Worm (Caenorhabditis elegans) whole organism, young adult: ENCODE data around the gene scl-11.

Experiments
- B0019.2 ChIP-seq: fragments of 200-800 bp; sonication (Bioruptor generic); conservative IDR thresholded peaks from 2 replicates; pipeline ENCODE4 v1.3.6; 2022; ENCODE audit warnings: missing genetic modification reagents, missing genetic modification characterization, missing compliant biosample characterization
- B0336.3 ChIP-seq: fragments of 200-800 bp; sonication (Bioruptor generic); IDR thresholded peaks from 2 replicates; pipeline ENCODE4 v1.3.6; 2022; ENCODE audit warnings: missing genetic modification characterization, missing compliant biosample characterization
- D2030.7 ChIP-seq: fragments of 200-800 bp; sonication (Bioruptor generic); IDR thresholded peaks from 2 replicates; pipeline ENCODE4 v1.3.6; 2022; ENCODE audit warnings: missing genetic modification reagents, missing genetic modification characterization, missing compliant biosample characterization
- F49E8.2 ChIP-seq: sonication (generic microtip); optimal IDR thresholded peaks from 3 replicates; lab custom pipeline; 2017; ENCODE audit warnings: missing genetic modification characterization, mild to moderate bottlenecking, missing compliant biosample characterization, antibody characterized with exemption, moderate library complexity; ENCODE audit not compliant: insufficient read depth
- Y53F4B.3 ChIP-seq: fragments of 200-800 bp; sonication (Bioruptor generic); IDR thresholded peaks from 2 replicates; pipeline ENCODE4 v1.3.6; 2022; ENCODE audit warnings: missing genetic modification reagents, missing genetic modification characterization, missing compliant biosample characterization
- Y53G8AR.9 ChIP-seq: fragments of 200-800 bp; sonication (Bioruptor generic); conservative IDR thresholded peaks from 2 replicates; pipeline ENCODE4 v1.3.6; 2022; ENCODE audit warnings: missing genetic modification reagents, missing genetic modification characterization, missing compliant biosample characterization
- Y56A3A.18 ChIP-seq: fragments of 200-800 bp; sonication (Bioruptor generic); IDR thresholded peaks from 2 replicates; pipeline ENCODE4 v1.3.6; 2022; ENCODE audit warnings: missing genetic modification reagents, missing genetic modification characterization, missing compliant biosample characterization
- Y67H2A.10 ChIP-seq: fragments of 200-800 bp; sonication (Bioruptor generic); conservative IDR thresholded peaks from 2 replicates; pipeline ENCODE4 v1.3.6; 2022; ENCODE audit warnings: missing genetic modification reagents, missing genetic modification characterization, missing compliant biosample characterization
- aptf-2 ChIP-seq: fragments of 200-800 bp; sonication (Bioruptor generic); conservative IDR thresholded peaks from 2 replicates; pipeline ENCODE4 v1.3.6; 2022; ENCODE audit warnings: missing genetic modification reagents, missing genetic modification characterization, missing compliant biosample characterization
- atf-7 ChIP-seq: sonication (generic microtip); optimal IDR thresholded peaks from 2 replicates; lab custom pipeline; 2017; ENCODE audit warnings: mild to moderate bottlenecking, missing genetic modification characterization, missing compliant biosample characterization
- cebp-1 ChIP-seq, 2 experiments: fragments of 200-800 bp in 1 of 2; sonication (Bioruptor generic) in 1 of 2; sonication (generic microtip) in 1 of 2; IDR thresholded peaks in 1 of 2; optimal IDR thresholded peaks in 1 of 2; 2 replicates each; pipeline versions ENCODE4 v1.3.6 to Lab custom; 2017 to 2022; ENCODE audit warnings: missing compliant biosample characterization in 2 of 2, missing genetic modification characterization in 2 of 2, mild to moderate bottlenecking in 1 of 2, missing genetic modification reagents in 1 of 2, moderate library complexity in 1 of 2
- ceh-79 ChIP-seq: sonication (generic microtip); optimal IDR thresholded peaks from 2 replicates; lab custom pipeline; 2017; ENCODE audit warnings: mild to moderate bottlenecking, missing genetic modification characterization, missing compliant biosample characterization
- dox-1 ChIP-seq: fragments of 200-800 bp; sonication (Bioruptor generic); IDR thresholded peaks from 2 replicates; pipeline ENCODE4 v1.3.6; 2022; ENCODE audit warnings: missing genetic modification reagents, missing genetic modification characterization, missing compliant biosample characterization
- dpff-1 ChIP-seq: sonication (generic microtip); optimal IDR thresholded peaks from 2 replicates; lab custom pipeline; 2017; ENCODE audit warnings: mild to moderate bottlenecking, missing genetic modification characterization, missing compliant biosample characterization
- efl-1 ChIP-seq: fragments of 150-350 bp; optimal IDR thresholded peaks from 2 replicates; lab custom pipeline; 2014; ENCODE audit warnings: missing biosample characterization, missing genetic modification reagents, missing genetic modification characterization
- egl-44 ChIP-seq: fragments of 200-800 bp; sonication (Bioruptor generic); IDR thresholded peaks from 2 replicates; pipeline ENCODE4 v1.3.6; 2022; ENCODE audit warnings: missing genetic modification reagents, missing genetic modification characterization, missing compliant biosample characterization
- egrh-3 ChIP-seq: fragments of 200-800 bp; sonication (Bioruptor generic); IDR thresholded peaks from 2 replicates; pipeline ENCODE4 v1.3.6; 2022; ENCODE audit warnings: missing genetic modification reagents, missing genetic modification characterization, missing compliant biosample characterization
- hsf-1 ChIP-seq: fragments of 200-800 bp; sonication (Bioruptor generic); IDR thresholded peaks from 2 replicates; pipeline ENCODE4 v1.3.6; 2022; ENCODE audit warnings: missing genetic modification reagents, missing genetic modification characterization, missing compliant biosample characterization
- let-607 ChIP-seq, 2 experiments: fragments of 200-800 bp in 1 of 2; sonication (Bioruptor generic) in 1 of 2; sonication (generic microtip) in 1 of 2; optimal IDR thresholded peaks; 2 replicates each; lab custom pipeline; 2016 to 2018; ENCODE audit warnings: mild to moderate bottlenecking in 2 of 2, missing compliant biosample characterization in 2 of 2, missing genetic modification characterization in 2 of 2, moderate library complexity in 2 of 2, missing genotype in 1 of 2
- lin-26 ChIP-seq: fragments of 200-800 bp; sonication (Bioruptor generic); IDR thresholded peaks from 2 replicates; pipeline ENCODE4 v1.3.6; 2022; ENCODE audit warnings: missing genetic modification reagents, missing genetic modification characterization, missing compliant biosample characterization
- lin-54 ChIP-seq: fragments of 200-800 bp; sonication (Bioruptor generic); optimal IDR thresholded peaks from 2 replicates; lab custom pipeline; 2018; ENCODE audit warnings: mild to moderate bottlenecking, missing genetic modification characterization, missing compliant biosample characterization
- lir-1 ChIP-seq: fragments of 200-800 bp; sonication (Bioruptor generic); conservative IDR thresholded peaks from 2 replicates; pipeline ENCODE4 v1.3.6; 2022; ENCODE audit warnings: missing genetic modification reagents, missing genetic modification characterization, missing compliant biosample characterization
- lsl-1 ChIP-seq: fragments of 200-800 bp; sonication (Bioruptor generic); optimal IDR thresholded peaks from 2 replicates; lab custom pipeline; 2018; ENCODE audit warnings: mild to moderate bottlenecking, missing genetic modification characterization, moderate library complexity, missing compliant biosample characterization
- lsy-27 ChIP-seq: sonication (generic microtip); optimal IDR thresholded peaks from 2 replicates; lab custom pipeline; 2017; ENCODE audit warnings: missing genetic modification characterization, mild to moderate bottlenecking, missing compliant biosample characterization, antibody characterized with exemption, missing genotype, borderline replicate concordance; ENCODE audit not compliant: insufficient read depth
- madf-10 ChIP-seq: sonication (generic microtip); optimal IDR thresholded peaks from 2 replicates; lab custom pipeline; 2016; ENCODE audit warnings: mild to moderate bottlenecking, missing genetic modification characterization, missing compliant biosample characterization
- madf-6 ChIP-seq: fragments of 200-800 bp; sonication (Bioruptor generic); IDR thresholded peaks from 2 replicates; pipeline ENCODE4 v1.3.6; 2022; ENCODE audit warnings: missing genetic modification reagents, missing genetic modification characterization, missing compliant biosample characterization
- mcd-1 ChIP-seq: fragments of 200-800 bp; sonication (Bioruptor generic); IDR thresholded peaks from 2 replicates; pipeline ENCODE4 v1.3.6; 2022; ENCODE audit warnings: missing genetic modification reagents, missing genetic modification characterization, missing compliant biosample characterization
- mel-28 ChIP-seq: sonication (generic microtip); optimal IDR thresholded peaks from 2 replicates; lab custom pipeline; 2016; ENCODE audit warnings: borderline replicate concordance, mild to moderate bottlenecking, missing genetic modification characterization, missing compliant biosample characterization
- nfyb-1 ChIP-seq: fragments of 200-800 bp; sonication (Bioruptor generic); IDR thresholded peaks from 2 replicates; pipeline ENCODE4 v1.3.6; 2022; ENCODE audit warnings: missing genetic modification reagents, missing genetic modification characterization, missing compliant biosample characterization
- nhr-179 ChIP-seq: sonication (generic microtip); optimal IDR thresholded peaks from 2 replicates; lab custom pipeline; 2016; ENCODE audit warnings: mild to moderate bottlenecking, missing genetic modification characterization, missing compliant biosample characterization
- pbrm-1 ChIP-seq: fragments of 200-800 bp; sonication (Bioruptor generic); IDR thresholded peaks from 2 replicates; pipeline ENCODE4 v1.3.6; 2022; ENCODE audit warnings: missing genetic modification reagents, missing genetic modification characterization, missing compliant biosample characterization
- rcor-1 ChIP-seq: fragments of 200-800 bp; sonication (Bioruptor generic); IDR thresholded peaks from 2 replicates; pipeline ENCODE4 v1.3.6; 2022; ENCODE audit warnings: missing genetic modification reagents, missing genetic modification characterization, missing compliant biosample characterization
- sdz-38 ChIP-seq: sonication (generic microtip); optimal IDR thresholded peaks from 2 replicates; lab custom pipeline; 2016; ENCODE audit warnings: missing genotype, missing genetic modification characterization, missing compliant biosample characterization
- snpc-3.4 ChIP-seq: sonication (generic microtip); optimal IDR thresholded peaks from 2 replicates; lab custom pipeline; 2017; ENCODE audit warnings: missing genetic modification characterization, mild to moderate bottlenecking, missing compliant biosample characterization, antibody characterized with exemption, moderate library complexity, missing genotype, missing genetic modification reagents
- snpc-4 ChIP-seq, 5 experiments: fragments of 150-350 bp in 1 of 5; sonication (generic microtip) in 4 of 5; optimal IDR thresholded peaks; 2 replicates each; lab custom pipeline; 2014 to 2018; ENCODE audit warnings: missing genetic modification characterization in 5 of 5, missing biosample characterization in 3 of 5, antibody characterized with exemption in 2 of 5, mild to moderate bottlenecking in 2 of 5, missing compliant biosample characterization in 2 of 5, missing genotype in 2 of 5, moderate library complexity in 2 of 5, missing genetic modification reagents in 1 of 5
- tbx-9 ChIP-seq: sonication (generic microtip); optimal IDR thresholded peaks from 2 replicates; lab custom pipeline; 2016; ENCODE audit warnings: borderline replicate concordance, missing genetic modification characterization, inconsistent platforms, missing compliant biosample characterization
- tlf-1 ChIP-seq: fragments of 200-800 bp; sonication (Bioruptor generic); optimal IDR thresholded peaks from 2 replicates; lab custom pipeline; 2018; ENCODE audit warnings: mild to moderate bottlenecking, missing genetic modification characterization, missing compliant biosample characterization
- xnd-1 ChIP-seq: sonication (generic microtip); optimal IDR thresholded peaks from 2 replicates; lab custom pipeline; 2016; ENCODE audit warnings: missing genotype, missing genetic modification reagents, missing genetic modification characterization, missing compliant biosample characterization
- zfh-2 ChIP-seq: fragments of 200-800 bp; sonication (Bioruptor generic); conservative IDR thresholded peaks from 2 replicates; pipeline ENCODE4 v1.3.6; 2022; ENCODE audit warnings: missing genetic modification reagents, missing genetic modification characterization, missing compliant biosample characterization

The scl-11 gene

ce11 chrIV:13026762-13027161, 24.4 kb upstream of the scl-11 start (continued):
- TF ChIP-seq lir-1: no peak
- TF ChIP-seq aptf-2 (GFP tag; lab: Robert Waterston, UW): no peak
- peak; percentile 61; the same call in 1 of the 2 replicates for TF ChIP-seq dox-1 (GFP tag; lab: Robert Waterston, UW)
- no peak for TF ChIP-seq sdz-38 (tag; lab: Kevin White, UChicago)
- peak; percentile 34 to 46 for TF ChIP-seq let-607 (tag; optimal IDR thresholded peaks at IDR 0.05; lab: Kevin White, UChicago)
- TF ChIP-seq F49E8.2: no peak
- TF ChIP-seq Y56A3A.18 (GFP tag; lab: Robert Waterston, UW): peak; percentile 73; the same call in 1 of the 2 replicates
- TF ChIP-seq mel-28 (tag; lab: Kevin White, UChicago): no peak
- TF ChIP-seq lsy-27 (tag; lab: Kevin White, UChicago): no peak
- TF ChIP-seq mcd-1 (GFP tag; lab: Robert Waterston, UW): no peak
- no peak for TF ChIP-seq Y53F4B.3 (GFP tag; lab: Robert Waterston, UW)
- peak; percentile 63 for TF ChIP-seq atf-7 (tag; lab: Kevin White, UChicago)
- TF ChIP-seq nfyb-1 (GFP tag; lab: Robert Waterston, UW): peak; percentile 70
- TF ChIP-seq pbrm-1 (GFP tag; lab: Robert Waterston, UW): no peak
- no peak for TF ChIP-seq ceh-79 (tag; lab: Kevin White, UChicago)
- TF ChIP-seq tlf-1 (GFP tag; lab: Kevin White, UChicago): peak; percentile 18
- TF ChIP-seq hsf-1 (GFP tag; lab: Robert Waterston, UW): 0 out of 2 replicates have a peak, but pooled peaks have one; percentile 10
- no peak for TF ChIP-seq B0019.2 (GFP tag; lab: Robert Waterston, UW)
- no peak for TF ChIP-seq lin-26 (GFP tag; lab: Robert Waterston, UW)
- TF ChIP-seq B0336.3: peak; percentile 51; the same call in 1 of the 2 replicates
- TF ChIP-seq nhr-179 (tag; lab: Kevin White, UChicago): no peak
- TF ChIP-seq tbx-9 (tag; lab: Kevin White, UChicago): no peak
- TF ChIP-seq D2030.7: no peak

ce11 chrIV:13027801-13028641, 23.2 kb upstream of the scl-11 start:
- TF ChIP-seq Y67H2A.10 (no peak), nhr-179 (tag; lab: Kevin White, UChicago) (no peak), lin-54 (no peak), zfh-2 (GFP tag; lab: Robert Waterston, UW) (0 out of 2 replicates have a peak, but pooled peaks have one; percentile 44), egrh-3 (GFP tag; lab: Robert Waterston, UW) (no peak), egl-44 (GFP tag; lab: Robert Waterston, UW) (0 out of 2 replicates have a peak, but pooled peaks have one; percentile 25)

ce11 chrIV:13028746-13029673, 22.2 kb upstream of the scl-11 start:
- TF ChIP-seq nfyb-1 (GFP tag; lab: Robert Waterston, UW) (no peak), madf-10 (tag; lab: Kevin White, UChicago) (no peak), D2030.7 (peak; percentile 78), snpc-4 (GFP tag; optimal IDR thresholded peaks at IDR 0.05; lab: Kevin White, UChicago) (peak; percentile 14), snpc-4 (tag; optimal IDR thresholded peaks at IDR 0.05; lab: Kevin White, UChicago) (peak in 1 of 4 experiments; percentile 36), rcor-1 (GFP tag; lab: Robert Waterston, UW) (peak; percentile 28; the same call in 1 of the 2 replicates), efl-1 (GFP tag; lab: Kevin White, UChicago) (peak; percentile 87), Y53G8AR.9 (GFP tag; lab: Robert Waterston, UW) (no peak), aptf-2 (GFP tag; lab: Robert Waterston, UW) (no peak), cebp-1 (GFP tag; IDR thresholded peaks at IDR 0.05; lab: Robert Waterston, UW) (no peak), cebp-1 (tag; optimal IDR thresholded peaks at IDR 0.05; lab: Kevin White, UChicago) (peak; percentile 20), snpc-3.4 (tag; lab: Kevin White, UChicago) (peak; percentile 81), xnd-1 (tag; lab: Kevin White, UChicago) (peak; percentile 66), lin-54 (peak; percentile 57), madf-6 (GFP tag; lab: Robert Waterston, UW) (peak; percentile 89), B0336.3 (no peak), lsl-1 (GFP tag; lab: Kevin White, UChicago) (peak; percentile 61), dpff-1 (tag; lab: Kevin White, UChicago) (no peak)
